Fruit fly (Drosophila melanogaster): ENCODE data around the gene CG10479.

Gene CG10479

DNA sequence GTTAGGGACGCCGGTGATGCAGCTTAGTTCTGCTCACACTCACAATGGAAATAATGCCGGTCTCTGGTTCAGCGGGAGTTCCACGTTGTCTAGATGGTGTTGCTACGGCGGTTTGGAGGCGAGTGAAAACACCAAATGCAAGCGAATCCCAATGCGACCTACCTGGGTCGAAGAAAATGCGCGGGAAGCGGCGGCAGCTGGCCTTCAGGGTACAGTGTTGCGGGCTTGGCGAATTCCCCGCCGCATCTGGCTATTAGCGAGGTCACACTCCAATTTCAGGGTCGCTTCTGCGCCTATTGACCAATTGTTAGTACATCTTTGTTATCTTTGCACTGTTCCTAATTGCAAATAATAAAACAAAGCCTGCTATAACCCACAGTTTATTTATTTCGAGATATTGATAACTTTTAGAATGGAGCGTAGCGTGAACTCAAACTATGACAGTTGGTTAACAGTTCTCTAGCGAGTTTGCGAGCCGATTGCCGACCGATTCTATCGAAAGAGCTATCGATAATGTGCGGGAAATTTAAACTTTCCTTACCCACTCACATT lies 43.4 kb downstream of the CG10479 start, which contains the start of gene Rcc1 (continued):
- TF ChIP-seq C15 (GFP tag; IDR thresholded peaks at IDR 0.05) (no peak), Dbx (GFP tag; IDR thresholded peaks at IDR 0.05) (no peak), exex (tag; optimal IDR thresholded peaks at IDR 0.05) (no peak), tx (GFP tag; optimal IDR thresholded peaks at IDR 0.05) (peak; percentile 0)

DNA sequence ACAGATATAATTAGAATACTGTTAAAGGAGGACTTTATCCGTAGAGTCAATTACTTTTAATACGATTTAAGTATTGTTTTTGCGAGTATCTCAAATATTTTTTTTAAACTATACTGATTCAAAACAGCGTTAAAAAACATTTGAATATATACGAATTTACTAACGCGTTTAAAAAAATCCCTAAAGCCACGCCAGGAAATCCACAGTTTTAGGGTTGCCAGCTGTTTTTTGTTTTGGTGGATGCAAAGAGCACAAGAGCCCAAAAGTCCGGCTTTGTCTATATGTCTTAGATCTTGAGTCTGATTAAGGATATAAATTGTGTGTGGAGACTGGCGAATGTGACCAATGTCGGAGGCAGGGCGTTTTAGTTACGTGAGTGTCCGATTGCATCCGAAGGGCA lies 48.3 kb downstream of the CG10479 start:
- TF ChIP-seq gfzf (GFP tag; optimal IDR thresholded peaks at IDR 0.05) (peak; percentile 76), CG4617 (GFP tag; optimal IDR thresholded peaks at IDR 0.05; ENCODE audit: borderline replicate concordance) (peak; percentile 14), H2.0 (GFP tag; IDR thresholded peaks at IDR 0.05) (0 out of 2 replicates have a peak, but pooled peaks have one; percentile 23), MESR4 (GFP tag; optimal IDR thresholded peaks at IDR 0.05) (peak; percentile 17), schlank (tag; optimal IDR thresholded peaks at IDR 0.05) (no peak), trem (tag; optimal IDR thresholded peaks at IDR 0.05) (peak; percentile 42), sima (GFP tag; optimal IDR thresholded peaks at IDR 0.05) (no peak), Atf6 (GFP tag; IDR thresholded peaks at IDR 0.05) (peak; percentile 15; the same call in 1 of the 2 replicates), CG8388 (GFP tag; optimal IDR thresholded peaks at IDR 0.05) (no peak), CG1603 (tag; optimal IDR thresholded peaks at IDR 0.05) (peak; percentile 24), phol (tag; optimal IDR thresholded peaks at IDR 0.05) (peak; percentile 24), slp2 (GFP tag; optimal IDR thresholded peaks at IDR 0.05) (no peak), CG14710 (tag; optimal IDR thresholded peaks at IDR 0.05) (peak; percentile 8), usp (GFP tag; optimal IDR thresholded peaks at IDR 0.05) (no peak), Mes4 (GFP tag; optimal IDR thresholded peaks at IDR 0.05) (no peak), kay (GFP tag; optimal IDR thresholded peaks at IDR 0.05) (no peak), CG2116 (GFP tag; optimal IDR thresholded peaks at IDR 0.05) (peak; percentile 51), bbx (GFP tag; IDR thresholded peaks at IDR 0.05; ENCODE audit: partially characterized antibody) (no peak), ATbp (GFP tag; optimal IDR thresholded peaks at IDR 0.05) (no peak), E2f2 (GFP tag; IDR thresholded peaks at IDR 0.05) (peak; percentile 57), MBD-R2 (GFP tag; IDR thresholded peaks at IDR 0.05) (peak; percentile 53; the same call in 1 of the 2 replicates), CoRest (tag; optimal IDR thresholded peaks at IDR 0.05) (peak; percentile 17), CG34422 (GFP tag; IDR thresholded peaks at IDR 0.05) (no peak), CG16863 (GFP tag; optimal IDR thresholded peaks at IDR 0.05) (no peak), CG17829 (tag; optimal IDR thresholded peaks at IDR 0.05) (peak; percentile 8), stwl (tag; optimal IDR thresholded peaks at IDR 0.05) (peak; percentile 90), Rfx (GFP tag; IDR thresholded peaks at IDR 0.05) (peak; percentile 11; the same call in 1 of the 2 replicates), Lhr (GFP tag; optimal IDR thresholded peaks at IDR 0.05) (peak; percentile 2), Dll (GFP tag; IDR thresholded peaks at IDR 0.05; ENCODE audit: partially characterized antibody) (no peak), BEAF-32 (GFP tag; optimal IDR thresholded peaks at IDR 0.05) (peak; percentile 19), row (GFP tag; IDR thresholded peaks at IDR 0.05) (peak; percentile 29; the same call in 1 of the 3 replicates), pfk (GFP tag; optimal IDR thresholded peaks at IDR 0.05) (no peak), Myb (GFP tag; optimal IDR thresholded peaks at IDR 0.05) (peak; percentile 82), CG9797 (GFP tag; optimal IDR thresholded peaks at IDR 0.05) (peak; percentile 53), CG33213 (GFP tag; optimal IDR thresholded peaks at IDR 0.05) (peak; percentile 36), Dp (GFP tag; optimal IDR thresholded peaks at IDR 0.05) (peak; percentile 46), aop (GFP tag; IDR thresholded peaks at IDR 0.05) (no peak), crp (GFP tag; optimal IDR thresholded peaks at IDR 0.05) (peak in 1 of 2 experiments; percentile 33), pzg (GFP tag; optimal IDR thresholded peaks at IDR 0.05) (peak; percentile 34), CG11504 (tag; optimal IDR thresholded peaks at IDR 0.05) (peak; percentile 5), sens (GFP tag) (peak; percentile 78), YL-1 (GFP tag; optimal IDR thresholded peaks at IDR 0.05) (peak; percentile 34), ro (GFP tag; IDR thresholded peaks at IDR 0.05) (no peak), ftz-f1 (GFP tag; optimal IDR thresholded peaks at IDR 0.05) (no peak), Sin3A (optimal IDR thresholded peaks at IDR 0.05) (peak; percentile 6)

Measured in whole organism, embryonic.